Worm (Caenorhabditis elegans) whole organism, young adult: ENCODE data around the gene R13A1.1.

Experiments
- F49E8.2 ChIP-seq: sonication (generic microtip); optimal IDR thresholded peaks from 3 replicates; lab custom pipeline; 2017; ENCODE audit warnings: missing genetic modification characterization, mild to moderate bottlenecking, missing compliant biosample characterization, antibody characterized with exemption, moderate library complexity; ENCODE audit not compliant: insufficient read depth
- F57A8.1 ChIP-seq: fragments of 200-800 bp; sonication (Bioruptor generic); optimal IDR thresholded peaks from 2 replicates; lab custom pipeline; 2018; ENCODE audit warnings: mild to moderate bottlenecking, missing genetic modification characterization, moderate library complexity, missing compliant biosample characterization
- F57C9.4 ChIP-seq: sonication (generic microtip); optimal IDR thresholded peaks from 2 replicates; lab custom pipeline; 2017; ENCODE audit warnings: mild to moderate bottlenecking, missing genetic modification characterization, missing compliant biosample characterization
- K12H6.12 ChIP-seq: fragments of 200-800 bp; sonication (Bioruptor generic); optimal IDR thresholded peaks from 2 replicates; lab custom pipeline; 2018; ENCODE audit warnings: mild to moderate bottlenecking, missing genetic modification characterization, missing compliant biosample characterization
- Y79H2A.3 ChIP-seq: fragments of 200-800 bp; sonication (Bioruptor generic); conservative IDR thresholded peaks from 2 replicates; pipeline ENCODE4 v1.3.6; 2022; ENCODE audit warnings: missing genetic modification reagents, missing genetic modification characterization, missing compliant biosample characterization
- ZK185.1 ChIP-seq: sonication (generic microtip); optimal IDR thresholded peaks from 2 replicates; lab custom pipeline; 2016; ENCODE audit warnings: mild to moderate bottlenecking, missing genetic modification characterization, missing compliant biosample characterization; ENCODE audit not compliant: poor library complexity, severe bottlenecking
- ama-1 ChIP-seq, 3 experiments: fragments of 150-350 bp in 1 of 3; sonication (generic microtip) in 2 of 3; optimal IDR thresholded peaks; 2 replicates each; lab custom pipeline; 2014 to 2018; ENCODE audit warnings: missing biosample characterization in 2 of 3, missing genetic modification characterization in 2 of 3, missing genetic modification reagents in 2 of 3
- aptf-3 ChIP-seq: fragments of 200-800 bp; sonication (Bioruptor generic); IDR thresholded peaks from 2 replicates; pipeline ENCODE4 v1.3.6; 2022; ENCODE audit warnings: missing genetic modification characterization, missing compliant biosample characterization
- athp-1 ChIP-seq: sonication (generic microtip); optimal IDR thresholded peaks from 2 replicates; lab custom pipeline; 2017; ENCODE audit warnings: mild to moderate bottlenecking, missing genetic modification characterization, missing compliant biosample characterization
- attf-3 ChIP-seq: fragments of 200-800 bp; sonication (Bioruptor generic); conservative IDR thresholded peaks from 2 replicates; pipeline ENCODE4 v1.3.6; 2022; ENCODE audit warnings: missing genetic modification reagents, missing genetic modification characterization, missing compliant biosample characterization
- bed-1 ChIP-seq: fragments of 200-800 bp; sonication (Bioruptor generic); IDR thresholded peaks from 2 replicates; pipeline ENCODE4 v1.3.6; 2022; ENCODE audit warnings: missing genetic modification reagents, missing genetic modification characterization, missing compliant biosample characterization
- cebp-1 ChIP-seq, 2 experiments: fragments of 200-800 bp in 1 of 2; sonication (Bioruptor generic) in 1 of 2; sonication (generic microtip) in 1 of 2; IDR thresholded peaks in 1 of 2; optimal IDR thresholded peaks in 1 of 2; 2 replicates each; pipeline versions ENCODE4 v1.3.6 to Lab custom; 2017 to 2022; ENCODE audit warnings: missing compliant biosample characterization in 2 of 2, missing genetic modification characterization in 2 of 2, mild to moderate bottlenecking in 1 of 2, missing genetic modification reagents in 1 of 2, moderate library complexity in 1 of 2
- chd-7 ChIP-seq: sonication (generic microtip); optimal IDR thresholded peaks from 2 replicates; lab custom pipeline; 2016; ENCODE audit warnings: mild to moderate bottlenecking, missing genetic modification characterization, moderate library complexity, missing compliant biosample characterization
- dpl-1 ChIP-seq: fragments of 150-350 bp; optimal IDR thresholded peaks from 2 replicates; lab custom pipeline; 2014; ENCODE audit warnings: missing biosample characterization, missing genetic modification reagents, missing genetic modification characterization
- egl-44 ChIP-seq: fragments of 200-800 bp; sonication (Bioruptor generic); IDR thresholded peaks from 2 replicates; pipeline ENCODE4 v1.3.6; 2022; ENCODE audit warnings: missing genetic modification reagents, missing genetic modification characterization, missing compliant biosample characterization
- ets-4 ChIP-seq: fragments of 200-800 bp; sonication (Bioruptor generic); optimal IDR thresholded peaks from 2 replicates; lab custom pipeline; 2018; ENCODE audit warnings: mild to moderate bottlenecking, missing genetic modification characterization, missing compliant biosample characterization
- hlh-26 ChIP-seq: fragments of 200-800 bp; sonication (Bioruptor generic); conservative IDR thresholded peaks from 2 replicates; pipeline ENCODE4 v1.3.6; 2022; ENCODE audit warnings: missing genetic modification reagents, missing genetic modification characterization, missing compliant biosample characterization
- lag-1 ChIP-seq: fragments of 200-800 bp; sonication (Bioruptor generic); IDR thresholded peaks from 2 replicates; pipeline ENCODE4 v1.3.6; 2022; ENCODE audit warnings: missing genetic modification reagents, missing genetic modification characterization, missing compliant biosample characterization
- let-526 ChIP-seq: fragments of 200-800 bp; sonication (Bioruptor generic); IDR thresholded peaks from 2 replicates; pipeline ENCODE4 v1.3.6; 2022; ENCODE audit warnings: missing genetic modification reagents, missing genetic modification characterization, missing compliant biosample characterization
- lin-40 ChIP-seq: sonication (generic microtip); optimal IDR thresholded peaks from 2 replicates; lab custom pipeline; 2016; ENCODE audit warnings: missing genetic modification characterization, mild to moderate bottlenecking, missing compliant biosample characterization, missing genotype, missing genetic modification reagents
- lin-54 ChIP-seq: fragments of 200-800 bp; sonication (Bioruptor generic); optimal IDR thresholded peaks from 2 replicates; lab custom pipeline; 2018; ENCODE audit warnings: mild to moderate bottlenecking, missing genetic modification characterization, missing compliant biosample characterization
- lsl-1 ChIP-seq: fragments of 200-800 bp; sonication (Bioruptor generic); optimal IDR thresholded peaks from 2 replicates; lab custom pipeline; 2018; ENCODE audit warnings: mild to moderate bottlenecking, missing genetic modification characterization, moderate library complexity, missing compliant biosample characterization
- madf-10 ChIP-seq: sonication (generic microtip); optimal IDR thresholded peaks from 2 replicates; lab custom pipeline; 2016; ENCODE audit warnings: mild to moderate bottlenecking, missing genetic modification characterization, missing compliant biosample characterization
- madf-8 ChIP-seq: fragments of 200-800 bp; sonication (Bioruptor generic); conservative IDR thresholded peaks from 2 replicates; pipeline ENCODE4 v1.3.6; 2022; ENCODE audit warnings: missing genetic modification reagents, missing genetic modification characterization, missing compliant biosample characterization
- mcd-1 ChIP-seq: fragments of 200-800 bp; sonication (Bioruptor generic); IDR thresholded peaks from 2 replicates; pipeline ENCODE4 v1.3.6; 2022; ENCODE audit warnings: missing genetic modification reagents, missing genetic modification characterization, missing compliant biosample characterization
- mel-28 ChIP-seq: sonication (generic microtip); optimal IDR thresholded peaks from 2 replicates; lab custom pipeline; 2016; ENCODE audit warnings: borderline replicate concordance, mild to moderate bottlenecking, missing genetic modification characterization, missing compliant biosample characterization
- nhr-80 ChIP-seq: sonication (generic microtip); optimal IDR thresholded peaks from 2 replicates; lab custom pipeline; 2016; ENCODE audit warnings: missing genetic modification characterization, missing compliant biosample characterization
- rpc-1 ChIP-seq, 2 experiments: fragments of 150-350 bp in 1 of 2; sonication (generic microtip) in 1 of 2; optimal IDR thresholded peaks; 2 replicates each; lab custom pipeline; 2014 to 2018; ENCODE audit warnings: missing biosample characterization in 1 of 2, missing genetic modification characterization in 1 of 2, missing genetic modification reagents in 1 of 2, missing genotype in 1 of 2
- snpc-3.4 ChIP-seq: sonication (generic microtip); optimal IDR thresholded peaks from 2 replicates; lab custom pipeline; 2017; ENCODE audit warnings: missing genetic modification characterization, mild to moderate bottlenecking, missing compliant biosample characterization, antibody characterized with exemption, moderate library complexity, missing genotype, missing genetic modification reagents
- snpc-4 ChIP-seq, 5 experiments: fragments of 150-350 bp in 1 of 5; sonication (generic microtip) in 4 of 5; optimal IDR thresholded peaks; 2 replicates each; lab custom pipeline; 2014 to 2018; ENCODE audit warnings: missing genetic modification characterization in 5 of 5, missing biosample characterization in 3 of 5, antibody characterized with exemption in 2 of 5, mild to moderate bottlenecking in 2 of 5, missing compliant biosample characterization in 2 of 5, missing genotype in 2 of 5, moderate library complexity in 2 of 5, missing genetic modification reagents in 1 of 5
- tbp1 ChIP-seq: fragments of 200-800 bp; sonication (Bioruptor generic); optimal IDR thresholded peaks from 2 replicates; lab custom pipeline; 2018; ENCODE audit warnings: mild to moderate bottlenecking, missing genetic modification characterization, missing compliant biosample characterization
- ztf-22 ChIP-seq: fragments of 200-800 bp; sonication (Bioruptor generic); optimal IDR thresholded peaks from 2 replicates; lab custom pipeline; 2018; ENCODE audit warnings: mild to moderate bottlenecking, missing genetic modification characterization, moderate library complexity, missing compliant biosample characterization
- ztf-26 ChIP-seq: sonication (generic microtip); optimal IDR thresholded peaks from 2 replicates; lab custom pipeline; 2017; ENCODE audit warnings: missing genetic modification characterization, missing compliant biosample characterization
- ztf-28 ChIP-seq: fragments of 200-800 bp; sonication (Bioruptor generic); IDR thresholded peaks from 2 replicates; pipeline ENCODE4 v1.3.6; 2022; ENCODE audit warnings: missing genetic modification reagents, missing genetic modification characterization, missing compliant biosample characterization

Gene R13A1.1

DNA sequence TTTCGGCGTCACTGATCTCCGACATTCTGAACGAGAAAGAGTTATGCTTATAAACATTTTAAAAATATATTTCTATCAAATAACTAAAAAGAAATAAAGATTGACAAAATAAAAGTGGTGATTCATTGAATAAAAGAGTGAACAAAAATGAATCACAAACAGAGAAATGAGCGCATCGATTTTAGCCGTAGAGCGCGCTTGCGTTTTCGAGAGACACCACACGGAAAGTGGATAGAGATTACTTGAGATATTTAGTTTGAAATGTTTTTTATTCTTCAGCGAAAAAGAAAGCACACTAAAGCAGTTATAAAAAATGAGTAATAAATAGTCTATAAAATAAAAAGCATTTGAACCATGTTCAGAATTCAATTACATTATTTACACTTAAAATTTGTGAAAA lies 10.4 kb downstream of the R13A1.1 start, which contains the start of gene cap-1 (continued):
- peak; percentile 43 for TF ChIP-seq snpc-4 (GFP tag; optimal IDR thresholded peaks at IDR 0.05; lab: Kevin White, UChicago)
- peak; percentile 22 to 72 (median 58) for TF ChIP-seq snpc-4 (tag; optimal IDR thresholded peaks at IDR 0.05; lab: Kevin White, UChicago)
- no peak for TF ChIP-seq F57C9.4 (tag; lab: Kevin White, UChicago)
- TF ChIP-seq chd-7 (tag; lab: Kevin White, UChicago): no peak
- peak; percentile 36 for TF ChIP-seq lin-54 (GFP tag; lab: Kevin White, UChicago)
- peak; percentile 8 for TF ChIP-seq madf-10 (tag; lab: Kevin White, UChicago)
- TF ChIP-seq madf-8 (GFP tag; lab: Robert Waterston, UW): no peak
- no peak for TF ChIP-seq let-526 (GFP tag; lab: Robert Waterston, UW)
- peak; percentile 14 for TF ChIP-seq ZK185.1 (tag; lab: Kevin White, UChicago)
- TF ChIP-seq snpc-3.4 (tag; lab: Kevin White, UChicago): peak; percentile 52
- peak; percentile 88 for TF ChIP-seq mcd-1 (GFP tag; lab: Robert Waterston, UW)
- TF ChIP-seq dpl-1: peak; percentile 13
- peak; percentile 38; the same call in 1 of the 2 replicates for TF ChIP-seq attf-3 (GFP tag; lab: Robert Waterston, UW)
- no peak for TF ChIP-seq athp-1 (tag; lab: Kevin White, UChicago)
- TF ChIP-seq aptf-3 (GFP tag; lab: Robert Waterston, UW): no peak
- TF ChIP-seq ztf-26 (tag; lab: Kevin White, UChicago): no peak
- TF ChIP-seq mel-28: no peak
- TF ChIP-seq rpc-1 (optimal IDR thresholded peaks at IDR 0.05; lab: Kevin White, UChicago): no peak
- no peak for TF ChIP-seq rpc-1 (tag; optimal IDR thresholded peaks at IDR 0.05; lab: Kevin White, UChicago)
- no peak for TF ChIP-seq F49E8.2 (tag; lab: Kevin White, UChicago)
- peak; percentile 29 for TF ChIP-seq tbp1 (GFP tag; lab: Kevin White, UChicago)
- TF ChIP-seq nhr-80: peak; percentile 56
- peak; percentile 37 for TF ChIP-seq lsl-1 (GFP tag; lab: Kevin White, UChicago)
- no peak for TF ChIP-seq ztf-22 (GFP tag; lab: Kevin White, UChicago)
- TF ChIP-seq lin-40 (tag; lab: Kevin White, UChicago): peak; percentile 3
- TF ChIP-seq cebp-1 (GFP tag; IDR thresholded peaks at IDR 0.05; lab: Robert Waterston, UW): no peak
- peak; percentile 22 for TF ChIP-seq cebp-1 (tag; optimal IDR thresholded peaks at IDR 0.05; lab: Kevin White, UChicago)
- TF ChIP-seq ets-4 (GFP tag; lab: Kevin White, UChicago): no peak
- no peak for TF ChIP-seq egl-44 (GFP tag; lab: Robert Waterston, UW)
- no peak for TF ChIP-seq lag-1 (GFP tag; lab: Robert Waterston, UW)
- no peak for TF ChIP-seq F57A8.1 (GFP tag; lab: Kevin White, UChicago)

DNA sequence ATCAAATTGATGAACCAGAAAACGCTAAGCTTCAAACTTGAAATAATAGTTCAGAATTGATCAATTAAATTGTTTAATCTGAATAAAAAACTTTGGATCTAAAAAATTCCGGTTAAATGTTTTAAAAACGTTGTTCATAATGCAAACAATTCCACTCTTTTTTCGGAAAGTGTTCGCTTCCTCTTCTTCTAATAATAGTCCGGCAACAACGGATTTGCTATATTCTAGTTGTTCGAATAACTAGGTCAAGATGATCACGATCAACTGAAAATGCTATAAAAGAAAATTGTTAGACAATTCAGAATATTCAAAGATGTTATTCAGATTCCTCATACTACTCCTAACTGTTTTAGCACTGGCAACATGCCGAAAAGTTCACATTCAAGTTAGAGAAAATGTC lies 11.1 kb downstream of the R13A1.1 start, which contains the start of gene D2024.4:
TSS of gene D2024.4 (plus strand) at position 301 of the 400 bp plus-strand sequence.
- TF ChIP-seq lsl-1 (GFP tag; lab: Kevin White, UChicago) (no peak), hlh-26 (GFP tag; lab: Robert Waterston, UW) (no peak), Y79H2A.3 (GFP tag; lab: Robert Waterston, UW) (no peak), ztf-28 (GFP tag; lab: Robert Waterston, UW) (no peak), K12H6.12 (no peak), bed-1 (GFP tag; lab: Robert Waterston, UW) (no peak), ama-1 (optimal IDR thresholded peaks at IDR 0.05; lab: Kevin White, UChicago) (no peak), ama-1 (GFP tag; optimal IDR thresholded peaks at IDR 0.05; lab: Kevin White, UChicago) (no peak)
- TF ChIP-seq, all 124 proteins: peak for 0
